Fruit fly (Drosophila melanogaster): ENCODE results near the gene Phf5a.
A peak's percentile ranks its signal among the peaks of the same experiment; 100 is the strongest.

The Phf5a gene

DNA sequence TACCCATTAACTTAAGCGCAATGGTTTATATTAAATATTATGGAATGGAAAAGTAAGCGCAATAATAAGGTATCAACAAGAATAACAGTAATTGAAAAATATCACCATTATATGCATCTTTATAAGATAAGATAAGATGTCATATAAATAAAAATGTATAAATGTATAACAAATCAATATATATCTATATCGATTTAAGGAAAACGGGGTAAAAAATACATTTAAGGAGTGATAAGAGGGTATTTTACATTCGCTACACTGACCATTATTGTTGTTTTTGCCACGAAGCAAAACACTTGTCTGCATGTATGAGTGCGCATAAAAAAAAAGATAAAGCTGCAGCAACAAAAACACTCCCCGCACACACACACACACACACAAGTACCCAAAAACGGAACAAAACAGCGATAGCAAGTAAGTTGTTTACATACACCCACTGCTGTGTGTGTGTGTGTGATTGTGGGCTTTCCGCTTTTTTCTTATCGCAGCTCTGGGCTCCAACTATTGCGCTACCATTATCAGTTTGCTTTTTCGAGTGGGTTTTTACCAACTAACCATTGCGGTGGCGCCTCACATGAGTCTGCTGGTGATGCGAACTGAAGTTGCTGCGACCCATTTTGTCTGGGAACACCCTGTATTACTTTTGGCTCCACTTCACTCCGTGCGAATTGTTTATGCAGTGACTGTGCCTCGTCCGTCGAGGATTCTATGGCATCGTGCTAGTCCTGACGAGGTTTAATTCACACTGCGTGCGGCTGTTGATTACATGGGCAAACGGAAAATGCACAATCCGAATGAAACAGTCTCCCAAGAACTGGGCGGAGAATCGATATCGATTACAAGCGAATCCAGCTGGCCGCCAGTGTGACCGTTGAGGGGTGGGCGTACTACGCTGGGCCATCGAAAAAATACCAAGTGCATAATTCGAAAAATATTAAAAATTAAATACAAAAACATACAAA is 17.3 kb downstream of the Phf5a start, which contains the start of gene mmy (continued):
- TF ChIP-seq eyg (GFP tag; optimal IDR thresholded peaks at IDR 0.05) (peak; percentile 28), CG13424 (tag; optimal IDR thresholded peaks at IDR 0.05) (peak; percentile 72), B-H1 (GFP tag; IDR thresholded peaks at IDR 0.05) (no peak), CG8359 (GFP tag; optimal IDR thresholded peaks at IDR 0.05; ENCODE audit: borderline replicate concordance) (no peak), Blimp-1 (GFP tag; optimal IDR thresholded peaks at IDR 0.05) (peak; percentile 43), ac (GFP tag; optimal IDR thresholded peaks at IDR 0.05) (no peak), trem (tag; optimal IDR thresholded peaks at IDR 0.05) (peak; percentile 38), vnd (GFP tag; IDR thresholded peaks at IDR 0.05; ENCODE audit: partially characterized antibody) (0 out of 3 replicates have a peak, but pooled peaks have one; percentile 49), CG15269 (tag; optimal IDR thresholded peaks at IDR 0.05) (peak; percentile 72), D19B (GFP tag; optimal IDR thresholded peaks at IDR 0.05) (peak; percentile 98), ham (GFP tag; IDR thresholded peaks at IDR 0.05) (no peak), Neu2 (GFP tag; optimal IDR thresholded peaks at IDR 0.05; ENCODE audit: borderline replicate concordance) (no peak), CG2120 (GFP tag; optimal IDR thresholded peaks at IDR 0.05) (peak; percentile 37), dysf (GFP tag; IDR thresholded peaks at IDR 0.05) (peak; percentile 70), fu2 (GFP tag; optimal IDR thresholded peaks at IDR 0.05) (peak; percentile 5), BEAF-32 (GFP tag; optimal IDR thresholded peaks at IDR 0.05) (peak; percentile 43), ERR (GFP tag; optimal IDR thresholded peaks at IDR 0.05) (peak; percentile 50), mld (GFP tag; IDR thresholded peaks at IDR 0.05; ENCODE audit: partially characterized antibody) (no peak), lab (GFP tag; optimal IDR thresholded peaks at IDR 0.05) (peak; percentile 49), CG3995 (GFP tag; optimal IDR thresholded peaks at IDR 0.05) (no peak), Trl (optimal IDR thresholded peaks at IDR 0.05) (no peak), Trl (GFP tag; optimal IDR thresholded peaks at IDR 0.05) (peak; percentile 13), NK7.1 (GFP tag; optimal IDR thresholded peaks at IDR 0.05) (no peak), CG11723 (GFP tag; optimal IDR thresholded peaks at IDR 0.05) (no peak), so (GFP tag; IDR thresholded peaks at IDR 0.05) (peak; percentile 50; the same call in 2 of the 3 replicates), CG2116 (GFP tag; optimal IDR thresholded peaks at IDR 0.05) (peak; percentile 38), her (GFP tag; optimal IDR thresholded peaks at IDR 0.05) (peak; percentile 37), Bteb2 (GFP tag; optimal IDR thresholded peaks at IDR 0.05) (no peak), B-H2 (GFP tag; optimal IDR thresholded peaks at IDR 0.05) (peak; percentile 35), run (tag; optimal IDR thresholded peaks at IDR 0.05) (peak; percentile 11), Hr3 (GFP tag; optimal IDR thresholded peaks at IDR 0.05) (no peak), ken (GFP tag; IDR thresholded peaks at IDR 0.05) (no peak), kay (GFP tag; optimal IDR thresholded peaks at IDR 0.05) (no peak), CG3281 (GFP tag; optimal IDR thresholded peaks at IDR 0.05) (peak; percentile 47), sisA (GFP tag; IDR thresholded peaks at IDR 0.05) (no peak), lov (optimal IDR thresholded peaks at IDR 0.05) (no peak), lov (GFP tag; IDR thresholded peaks at IDR 0.05) (no peak), yki (optimal IDR thresholded peaks at IDR 0.05) (no peak), ewg (GFP tag; optimal IDR thresholded peaks at IDR 0.05) (peak; percentile 21), Pdp1 (GFP tag; optimal IDR thresholded peaks at IDR 0.05) (peak in 1 of 2 experiments; percentile 64), Gug (GFP tag; IDR thresholded peaks at IDR 0.05) (0 out of 4 replicates have a peak, but pooled peaks have one; percentile 8), tna (GFP tag; IDR thresholded peaks at IDR 0.05; ENCODE audit: partially characterized antibody) (peak; percentile 68; the same call in 1 of the 2 replicates), bbx (GFP tag; IDR thresholded peaks at IDR 0.05; ENCODE audit: partially characterized antibody) (no peak; the same call in 1 of the 2 replicates), onecut (GFP tag; IDR thresholded peaks at IDR 0.05) (peak; percentile 94), NC2β (GFP tag; optimal IDR thresholded peaks at IDR 0.05) (peak; percentile 19), Mes4 (GFP tag; optimal IDR thresholded peaks at IDR 0.05) (peak; percentile 53), Sry-δ (GFP tag; optimal IDR thresholded peaks at IDR 0.05) (peak; percentile 35), Lpt (GFP tag; optimal IDR thresholded peaks at IDR 0.05) (no peak), Chrac-16 (GFP tag; optimal IDR thresholded peaks at IDR 0.05) (no peak)
